Worm (Caenorhabditis elegans) whole organism, mixed stage, embryonic: ENCODE data around the gene T05H10.8.

Experiments
- ceh-83 ChIP-seq: fragments of 200-800 bp; sonication (Bioruptor generic); optimal IDR thresholded peaks from 2 replicates; lab custom pipeline; 2018; ENCODE audit warnings: mild to moderate bottlenecking, missing genetic modification characterization, missing compliant biosample characterization
- ces-1 ChIP-seq: fragments of 150-350 bp; optimal IDR thresholded peaks from 2 replicates; lab custom pipeline; 2014; ENCODE audit warnings: missing biosample characterization, missing genetic modification reagents, missing genetic modification characterization
- elt-1 ChIP-seq: sonication (generic microtip); optimal IDR thresholded peaks from 2 replicates; lab custom pipeline; 2017; ENCODE audit warnings: missing genetic modification characterization, mild to moderate bottlenecking, missing compliant biosample characterization, antibody characterized with exemption, moderate library complexity, borderline replicate concordance; ENCODE audit not compliant: insufficient read depth
- elt-3 ChIP-seq: fragments of 150-350 bp; optimal IDR thresholded peaks from 2 replicates; lab custom pipeline; 2014; ENCODE audit warnings: missing biosample characterization, missing genetic modification characterization
- hlh-1 ChIP-seq: fragments of 150-350 bp; optimal IDR thresholded peaks from 2 replicates; lab custom pipeline; 2014; ENCODE audit warnings: missing biosample characterization, missing genetic modification reagents, missing genetic modification characterization
- lin-13 ChIP-seq: fragments of 150-350 bp; optimal IDR thresholded peaks from 2 replicates; lab custom pipeline; 2014; ENCODE audit warnings: missing biosample characterization, missing genetic modification characterization
- mab-5 ChIP-seq: fragments of 150-350 bp; optimal IDR thresholded peaks from 2 replicates; lab custom pipeline; 2014; ENCODE audit warnings: missing biosample characterization, missing genetic modification characterization
- mep-1 ChIP-seq: fragments of 150-350 bp; optimal IDR thresholded peaks from 2 replicates; lab custom pipeline; 2017; ENCODE audit warnings: missing biosample characterization, missing genetic modification reagents, missing genetic modification characterization, inconsistent platforms
- nhr-28 ChIP-seq: fragments of 150-350 bp; optimal IDR thresholded peaks from 2 replicates; lab custom pipeline; 2014; ENCODE audit warnings: missing biosample characterization, missing genetic modification characterization
- nhr-76 ChIP-seq: sonication (generic microtip); optimal IDR thresholded peaks from 2 replicates; lab custom pipeline; 2017; ENCODE audit warnings: missing biosample characterization, missing genetic modification characterization
- snpc-4 ChIP-seq: fragments of 150-350 bp; optimal IDR thresholded peaks from 2 replicates; lab custom pipeline; 2014; ENCODE audit warnings: missing biosample characterization, missing genetic modification characterization
- unc-120 ChIP-seq: sonication (generic microtip); optimal IDR thresholded peaks from 2 replicates; lab custom pipeline; 2017; ENCODE audit warnings: missing genetic modification characterization, missing compliant biosample characterization; ENCODE audit not compliant: poor library complexity, severe bottlenecking
- unc-39 ChIP-seq: fragments of 150-350 bp; optimal IDR thresholded peaks from 2 replicates; lab custom pipeline; 2014; ENCODE audit warnings: missing biosample characterization, missing genetic modification characterization
- ztf-11 ChIP-seq: fragments of 150-350 bp; optimal IDR thresholded peaks from 2 replicates; lab custom pipeline; 2014; ENCODE audit warnings: missing biosample characterization, missing genetic modification characterization

- TF ChIP-seq elt-3 (tag; lab: Kevin White, UChicago) = no peak
- TF ChIP-seq nhr-76 (tag; lab: Kevin White, UChicago) = no peak
- no peak for TF ChIP-seq lin-13 (tag; lab: Kevin White, UChicago)
- no peak for TF ChIP-seq mep-1 (tag; lab: Kevin White, UChicago)
- TF ChIP-seq elt-1 = no peak
- TF ChIP-seq mab-5 (tag; lab: Kevin White, UChicago) = no peak
- no peak for TF ChIP-seq unc-120
- no peak for TF ChIP-seq ces-1 (GFP tag; lab: Kevin White, UChicago)
- no peak for TF ChIP-seq ceh-83 (GFP tag; lab: Kevin White, UChicago)
- no peak for TF ChIP-seq unc-39
- TF ChIP-seq ztf-11 (tag; lab: Kevin White, UChicago) = no peak
- TF ChIP-seq nhr-28 (tag; lab: Kevin White, UChicago) = no peak
- TF ChIP-seq snpc-4 (tag; lab: Kevin White, UChicago) = no peak
- no peak for TF ChIP-seq hlh-1
Observed at ce11 chrII:8102041-8102440, 43.2 kb downstream of the T05H10.8 start, which contains the start of gene sre-2.
